Fruit fly (Drosophila melanogaster) whole organism, embryonic: ENCODE measurements around the gene Tfb4.

Experiments
- CG10321 ChIP-seq: fragments of 200-800 bp; sonication (Bioruptor generic); IDR thresholded peaks from 2 replicates; pipeline ENCODE4 v1.3.6; 2022; ENCODE audit warnings: missing biosample characterization, missing genetic modification characterization
- CG11398 ChIP-seq: fragments of 200-800 bp; sonication (Bioruptor generic); optimal IDR thresholded peaks from 2 replicates; lab custom pipeline; 2016; ENCODE audit warnings: missing biosample characterization, missing genetic modification characterization
- CG11695 ChIP-seq: fragments of 200-800 bp; sonication (Bioruptor generic); IDR thresholded peaks from 3 replicates; pipeline ENCODE4 v1.3.6; 2022; ENCODE audit warnings: missing biosample characterization, missing genetic modification characterization
- CG12769 ChIP-seq: fragments of 200-800 bp; sonication (Bioruptor generic); optimal IDR thresholded peaks from 2 replicates; lab custom pipeline; 2019; ENCODE audit warnings: missing biosample characterization, mild to moderate bottlenecking, missing genetic modification characterization, moderate library complexity
- CG13296 ChIP-seq: fragments of 200-800 bp; sonication (Bioruptor generic); optimal IDR thresholded peaks from 3 replicates; lab custom pipeline; 2018; ENCODE audit warnings: missing biosample characterization, mild to moderate bottlenecking, missing genetic modification characterization
- CG14050 ChIP-seq: fragments of 200-800 bp; sonication (Bioruptor generic); IDR thresholded peaks from 3 replicates; pipeline ENCODE4 v1.3.6; 2022; ENCODE audit warnings: missing biosample characterization, missing genetic modification characterization
- CG14710 ChIP-seq: fragments of 200-800 bp; sonication (Bioruptor generic); optimal IDR thresholded peaks from 3 replicates; lab custom pipeline; 2019; ENCODE audit warnings: missing biosample characterization, mild to moderate bottlenecking, missing genetic modification characterization, moderate library complexity
- CG14965 ChIP-seq: fragments of 200-800 bp; sonication (Bioruptor generic); optimal IDR thresholded peaks from 2 replicates; lab custom pipeline; 2016; ENCODE audit warnings: missing biosample characterization, missing genetic modification characterization, borderline replicate concordance
- CG15073 ChIP-seq: fragments of 200-800 bp; sonication (Bioruptor generic); optimal IDR thresholded peaks from 2 replicates; lab custom pipeline; 2016; ENCODE audit warnings: missing biosample characterization, missing genetic modification characterization
- CG16779 ChIP-seq: fragments of 200-800 bp; sonication (Bioruptor generic); IDR thresholded peaks from 2 replicates; pipeline ENCODE4 v1.3.6; 2022; ENCODE audit warnings: missing biosample characterization, missing genetic modification characterization
- CG1832 ChIP-seq: fragments of 200-800 bp; sonication (Bioruptor generic); optimal IDR thresholded peaks from 2 replicates; lab custom pipeline; 2017; ENCODE audit warnings: missing biosample characterization, mild to moderate bottlenecking, missing genetic modification characterization, inconsistent platforms
- CG18599 ChIP-seq: fragments of 200-800 bp; sonication (Bioruptor generic); optimal IDR thresholded peaks from 3 replicates; lab custom pipeline; 2017; ENCODE audit warnings: missing biosample characterization, missing genetic modification characterization, mild to moderate bottlenecking, moderate library complexity, missing genetic modification reagents
- CG18619 ChIP-seq: fragments of 200-800 bp; sonication (Bioruptor generic); optimal IDR thresholded peaks from 3 replicates; lab custom pipeline; 2017; ENCODE audit warnings: missing biosample characterization, mild to moderate bottlenecking, missing genetic modification characterization
- CG30020 ChIP-seq: fragments of 200-800 bp; optimal IDR thresholded peaks from 2 replicates; lab custom pipeline; 2019; ENCODE audit warnings: missing biosample characterization, mild to moderate bottlenecking, missing genetic modification characterization, moderate library complexity
- CG31365 ChIP-seq: fragments of 200-800 bp; sonication (Bioruptor generic); optimal IDR thresholded peaks from 2 replicates; lab custom pipeline; 2018; ENCODE audit warnings: missing biosample characterization, mild to moderate bottlenecking, missing genetic modification characterization
- CG43689 ChIP-seq: fragments of 200-800 bp; sonication (Bioruptor generic); IDR thresholded peaks from 2 replicates; pipeline ENCODE4 v1.3.6; 2022; ENCODE audit warnings: missing biosample characterization, missing genetic modification characterization
- CG4424 ChIP-seq: fragments of 200-800 bp; sonication (Bioruptor generic); optimal IDR thresholded peaks from 3 replicates; lab custom pipeline; 2016; ENCODE audit warnings: missing biosample characterization, missing genetic modification characterization
- CG4617 ChIP-seq: fragments of 200-800 bp; sonication (Bioruptor generic); optimal IDR thresholded peaks from 3 replicates; lab custom pipeline; 2016; ENCODE audit warnings: missing biosample characterization, missing genetic modification characterization, borderline replicate concordance
- CG6175 ChIP-seq: fragments of 200-800 bp; sonication (Bioruptor generic); IDR thresholded peaks from 3 replicates; pipeline ENCODE4 v1.3.6; 2022; ENCODE audit warnings: missing biosample characterization, missing genetic modification characterization
- CG6813 ChIP-seq: fragments of 200-800 bp; sonication (Bioruptor generic); optimal IDR thresholded peaks from 2 replicates; lab custom pipeline; 2017; ENCODE audit warnings: missing biosample characterization, missing genetic modification characterization, mild to moderate bottlenecking, moderate library complexity, missing genetic modification reagents
- CG7928 ChIP-seq: fragments of 200-800 bp; sonication (Bioruptor generic); optimal IDR thresholded peaks from 2 replicates; lab custom pipeline; 2017; ENCODE audit warnings: missing biosample characterization, mild to moderate bottlenecking, missing genetic modification characterization
- CG8765 ChIP-seq: fragments of 200-800 bp; sonication (Bioruptor generic); IDR thresholded peaks from 2 replicates; pipeline ENCODE4 v1.3.6; 2022; ENCODE audit warnings: missing biosample characterization, missing genetic modification characterization
- CG9932 ChIP-seq: fragments of 200-800 bp; sonication (Bioruptor generic); IDR thresholded peaks from 2 replicates; pipeline ENCODE4 v1.3.6; 2022; ENCODE audit warnings: missing biosample characterization, missing genetic modification characterization
- CHES-1-like ChIP-seq: fragments of 200-800 bp; sonication (Bioruptor generic); optimal IDR thresholded peaks from 2 replicates; lab custom pipeline; 2016; ENCODE audit warnings: missing biosample characterization, missing genetic modification characterization
- Camta ChIP-seq: fragments of 200-800 bp; sonication (Bioruptor generic); optimal IDR thresholded peaks from 2 replicates; lab custom pipeline; 2016; ENCODE audit warnings: missing biosample characterization, missing genetic modification characterization
- Hr3 ChIP-seq: fragments of 200-800 bp; sonication (Bioruptor generic); optimal IDR thresholded peaks from 3 replicates; lab custom pipeline; 2016; ENCODE audit warnings: missing biosample characterization, missing genetic modification characterization
- MTF-1 ChIP-seq: fragments of 200-800 bp; sonication (Bioruptor generic); optimal IDR thresholded peaks from 2 replicates; lab custom pipeline; 2018; ENCODE audit warnings: missing biosample characterization, mild to moderate bottlenecking, missing genetic modification characterization, borderline replicate concordance
- Meics ChIP-seq: fragments of 200-800 bp; sonication (Bioruptor generic); optimal IDR thresholded peaks from 2 replicates; lab custom pipeline; 2017; ENCODE audit warnings: missing biosample characterization, mild to moderate bottlenecking, missing genetic modification characterization
- NC2α ChIP-seq: fragments of 200-800 bp; sonication (Bioruptor generic); optimal IDR thresholded peaks from 2 replicates; lab custom pipeline; 2016; ENCODE audit warnings: missing biosample characterization, missing genetic modification characterization
- Nf-YB ChIP-seq: fragments of 200-800 bp; sonication (Bioruptor generic); optimal IDR thresholded peaks from 3 replicates; lab custom pipeline; 2019; ENCODE audit warnings: missing biosample characterization, mild to moderate bottlenecking, missing genetic modification characterization, moderate library complexity
- Nf-YC ChIP-seq: fragments of 200-800 bp; optimal IDR thresholded peaks from 3 replicates; lab custom pipeline; 2019; ENCODE audit warnings: missing biosample characterization, mild to moderate bottlenecking, missing genetic modification characterization, moderate library complexity
- NfI ChIP-seq: fragments of 200-800 bp; sonication (Bioruptor generic); optimal IDR thresholded peaks from 3 replicates; lab custom pipeline; 2018; ENCODE audit warnings: missing biosample characterization, mild to moderate bottlenecking, missing genetic modification characterization, moderate library complexity
- Oli ChIP-seq: fragments of 200-800 bp; sonication (Bioruptor generic); optimal IDR thresholded peaks from 2 replicates; lab custom pipeline; 2018; ENCODE audit warnings: missing biosample characterization, mild to moderate bottlenecking, missing genetic modification characterization, moderate library complexity
- PHDP ChIP-seq: fragments of 200-800 bp; sonication (Bioruptor generic); optimal IDR thresholded peaks from 3 replicates; lab custom pipeline; 2018; ENCODE audit warnings: missing biosample characterization, mild to moderate bottlenecking, missing genetic modification characterization, moderate library complexity
- Ptx1 ChIP-seq: fragments of 200-800 bp; sonication (Bioruptor generic); IDR thresholded peaks from 2 replicates; pipeline ENCODE4 v1.3.6; 2022; ENCODE audit warnings: missing biosample characterization, missing genetic modification characterization
- Sox102F ChIP-seq: fragments of 200-800 bp; sonication (Bioruptor generic); optimal IDR thresholded peaks from 2 replicates; lab custom pipeline; 2018; ENCODE audit warnings: missing biosample characterization, mild to moderate bottlenecking, missing genetic modification characterization, moderate library complexity
- Ssrp ChIP-seq: fragments of 200-800 bp; sonication (Bioruptor generic); optimal IDR thresholded peaks from 2 replicates; lab custom pipeline; 2018; ENCODE audit warnings: missing biosample characterization, mild to moderate bottlenecking, missing genetic modification characterization, moderate library complexity
- Taf1 ChIP-seq: fragments of 200-800 bp; sonication (Bioruptor generic); IDR thresholded peaks from 2 replicates; pipeline ENCODE4 v1.3.6; 2022; ENCODE audit warnings: missing biosample characterization, missing genetic modification characterization
- Tbp ChIP-seq: fragments of >200 bp; optimal IDR thresholded peaks from 2 replicates; lab custom pipeline; 2018; ENCODE audit warnings: missing biosample characterization, missing genetic modification characterization
- ash1 ChIP-seq: fragments of 200-800 bp; sonication (Bioruptor generic); optimal IDR thresholded peaks from 2 replicates; lab custom pipeline; 2018; ENCODE audit warnings: missing biosample characterization, mild to moderate bottlenecking, missing genetic modification characterization
- br ChIP-seq: fragments of >200 bp; optimal IDR thresholded peaks from 2 replicates; lab custom pipeline; 2017
- crp ChIP-seq, 2 experiments: fragments of 200-800 bp; sonication (Bioruptor generic); optimal IDR thresholded peaks; 2 replicates in 1 of 2; 3 replicates in 1 of 2; lab custom pipeline; 2017; ENCODE audit warnings: missing biosample characterization in 2 of 2, missing genetic modification characterization in 2 of 2, mild to moderate bottlenecking in 1 of 2, moderate library complexity in 1 of 2
- eyg ChIP-seq: fragments of 200-800 bp; sonication (Bioruptor generic); optimal IDR thresholded peaks from 3 replicates; lab custom pipeline; 2016; ENCODE audit warnings: missing biosample characterization, missing genetic modification characterization
- fru ChIP-seq: fragments of >200 bp; optimal IDR thresholded peaks from 2 replicates; lab custom pipeline; 2017
- ind ChIP-seq: fragments of 200-800 bp; sonication (Bioruptor generic); optimal IDR thresholded peaks from 3 replicates; lab custom pipeline; 2016; ENCODE audit warnings: missing biosample characterization, missing genetic modification characterization
- lmd ChIP-seq: fragments of 200-800 bp; sonication (Bioruptor generic); IDR thresholded peaks from 2 replicates; pipeline ENCODE4 v1.3.6; 2022; ENCODE audit warnings: missing biosample characterization, missing genetic modification characterization
- ro ChIP-seq: fragments of 200-800 bp; sonication (Bioruptor generic); IDR thresholded peaks from 2 replicates; pipeline ENCODE4 v1.3.6; 2022; ENCODE audit warnings: missing biosample characterization, missing genetic modification characterization
- ttk ChIP-seq: fragments of 200-800 bp; sonication (Bioruptor generic); IDR thresholded peaks from 2 replicates; pipeline ENCODE4 v2.1.2; 2022; ENCODE audit warnings: missing biosample characterization, missing genetic modification characterization
- usp ChIP-seq: fragments of >200 bp; optimal IDR thresholded peaks from 2 replicates; lab custom pipeline; 2017; ENCODE audit warnings: missing biosample characterization, missing genetic modification characterization

Tfb4 gene

dm6 chr2L:1185642-1186497 is 35.4 kb upstream of the Tfb4 start, which contains the start of gene CG5001:
TSS of gene CG5001 (plus strand) at chr2L:1185757.
- TF ChIP-seq Camta (GFP tag; lab: Kevin White, UChicago) (peak; percentile 59), usp (no peak), CG18599 (GFP tag; lab: Kevin White, UChicago) (peak; percentile 90), CG8765 (GFP tag; lab: Robert Waterston, UW) (no peak), CG43689 (GFP tag; lab: Robert Waterston, UW) (peak; percentile 47; the same call in 1 of the 2 replicates), CG10321 (GFP tag; lab: Robert Waterston, UW) (0 out of 2 replicates have a peak, but pooled peaks have one; percentile 46), Tbp (GFP tag; lab: Kevin White, UChicago) (no peak), CG4424 (GFP tag; lab: Kevin White, UChicago) (peak; percentile 80), CG9932 (peak; percentile 88), Ssrp (peak; percentile 79), CG4617 (peak; percentile 12), CG14965 (GFP tag; lab: Kevin White, UChicago) (no peak), CHES-1-like (GFP tag; lab: Kevin White, UChicago) (peak; percentile 68), MTF-1 (GFP tag; lab: Kevin White, UChicago) (peak; percentile 82), CG18619 (peak; percentile 64), ttk (GFP tag; lab: Robert Waterston, UW) (peak; percentile 84), CG12769 (tag; lab: Kevin White, UChicago) (peak; percentile 90), NfI (peak; percentile 79), CG31365 (tag; lab: Kevin White, UChicago) (peak; percentile 57), eyg (GFP tag; lab: Kevin White, UChicago) (peak; percentile 55), CG11398 (GFP tag; lab: Kevin White, UChicago) (no peak), fru (lab: Kevin White, UChicago) (no peak), CG16779 (peak; percentile 59; the same call in 1 of the 2 replicates), ind (GFP tag; lab: Kevin White, UChicago) (peak; percentile 87), Hr3 (peak; percentile 82), CG6175 (GFP tag; lab: Robert Waterston, UW) (peak; percentile 100), ash1 (GFP tag; lab: Kevin White, UChicago) (peak; percentile 39), Meics (peak; percentile 84), CG30020 (tag; lab: Kevin White, UChicago) (no peak), PHDP (tag; lab: Kevin White, UChicago) (peak; percentile 94), CG1832 (GFP tag; lab: Kevin White, UChicago) (no peak), Taf1 (GFP tag; lab: Robert Waterston, UW) (peak; percentile 86), br (no peak), CG6813 (GFP tag; lab: Kevin White, UChicago) (peak; percentile 75), CG14710 (tag; lab: Kevin White, UChicago) (peak; percentile 76), NC2α (no peak), crp (GFP tag; optimal IDR thresholded peaks at IDR 0.05; lab: Kevin White, UChicago) (peak in 1 of 2 experiments; percentile 30), CG15073 (no peak), lmd (peak; percentile 85), Oli (tag; lab: Kevin White, UChicago) (peak; percentile 83), CG7928 (peak; percentile 37), Ptx1 (GFP tag; lab: Robert Waterston, UW) (peak; percentile 91), Sox102F (GFP tag; lab: Kevin White, UChicago) (peak; percentile 92), Nf-YB (peak; percentile 60), CG13296 (GFP tag; lab: Kevin White, UChicago) (peak; percentile 88), CG11695 (GFP tag; lab: Robert Waterston, UW) (peak; percentile 86), ro (GFP tag; lab: Robert Waterston, UW) (peak; percentile 52), Nf-YC (tag; lab: Kevin White, UChicago) (peak; percentile 82), CG14050 (peak; percentile 75)
